Worm (Caenorhabditis elegans) whole organism, L4 larva: Measurements from ENCODE around the gene C06B3.7.

Experiments used
- F37D6.2 ChIP-seq: sonication (generic microtip); optimal IDR thresholded peaks from 2 replicates; lab custom pipeline; 2016; ENCODE audit warnings: mild to moderate bottlenecking, missing genetic modification characterization, missing compliant biosample characterization
- F49E8.2 ChIP-seq: sonication (generic microtip); optimal IDR thresholded peaks from 2 replicates; lab custom pipeline; 2016; ENCODE audit warnings: missing compliant biosample characterization, mild to moderate bottlenecking, missing genetic modification characterization, borderline replicate concordance
- Y48G9A.11 ChIP-seq: fragments of 200-800 bp; sonication (Bioruptor generic); IDR thresholded peaks from 2 replicates; pipeline ENCODE4 v1.3.6; 2022; ENCODE audit warnings: missing genetic modification reagents, missing genetic modification characterization, missing compliant biosample characterization
- Y5F2A.4 ChIP-seq: fragments of 200-800 bp; sonication (Bioruptor generic); optimal IDR thresholded peaks from 2 replicates; lab custom pipeline; 2018; ENCODE audit warnings: mild to moderate bottlenecking, missing genetic modification characterization, missing compliant biosample characterization
- ZK337.2 ChIP-seq: fragments of 200-800 bp; sonication (Bioruptor generic); IDR thresholded peaks from 2 replicates; pipeline ENCODE4 v1.3.6; 2022; ENCODE audit warnings: missing genetic modification reagents, missing genetic modification characterization, missing compliant biosample characterization
- aly-2 ChIP-seq: sonication (generic microtip); optimal IDR thresholded peaks from 2 replicates; lab custom pipeline; 2018; ENCODE audit warnings: missing biosample characterization, missing genetic modification characterization
- ama-1 ChIP-seq: fragments of 150-350 bp; optimal IDR thresholded peaks from 2 replicates; lab custom pipeline; 2014; ENCODE audit warnings: inconsistent platforms, mixed read lengths
- arid-1 ChIP-seq: fragments of 200-800 bp; sonication (Bioruptor generic); conservative IDR thresholded peaks from 2 replicates; pipeline ENCODE4 v1.3.6; 2022; ENCODE audit warnings: missing genetic modification reagents, missing genetic modification characterization, missing compliant biosample characterization
- ceh-44 ChIP-seq: fragments of 200-800 bp; sonication (Bioruptor generic); IDR thresholded peaks from 2 replicates; pipeline ENCODE4 v1.3.6; 2022; ENCODE audit warnings: missing genetic modification reagents, missing genetic modification characterization, missing compliant biosample characterization
- ceh-62 ChIP-seq: sonication (generic microtip); optimal IDR thresholded peaks from 2 replicates; lab custom pipeline; 2017; ENCODE audit warnings: missing biosample characterization, missing genetic modification characterization
- daf-16 ChIP-seq, 3 experiments: sonication (generic microtip); optimal IDR thresholded peaks; 2 replicates each; lab custom pipeline; 2016 to 2017; ENCODE audit warnings: missing genetic modification characterization in 3 of 3, missing genetic modification reagents in 3 of 3, mild to moderate bottlenecking in 2 of 3, missing compliant biosample characterization in 2 of 3, missing biosample characterization in 1 of 3, moderate library complexity in 1 of 3
- daf-19 ChIP-seq: fragments of 200-800 bp; sonication (Bioruptor generic); conservative IDR thresholded peaks from 2 replicates; pipeline ENCODE4 v1.3.6; 2022; ENCODE audit warnings: missing genetic modification characterization, missing compliant biosample characterization
- duxl-1 ChIP-seq: sonication (generic microtip); optimal IDR thresholded peaks from 2 replicates; lab custom pipeline; 2016; ENCODE audit warnings: mild to moderate bottlenecking, missing genetic modification characterization, moderate library complexity, missing compliant biosample characterization; ENCODE audit not compliant: poor library complexity
- dve-1 ChIP-seq: sonication (generic microtip); optimal IDR thresholded peaks from 2 replicates; lab custom pipeline; 2017; ENCODE audit warnings: antibody characterized with exemption, mild to moderate bottlenecking, missing genetic modification characterization, missing compliant biosample characterization; ENCODE audit not compliant: insufficient read depth
- fkh-10 ChIP-seq: fragments of 150-350 bp; optimal IDR thresholded peaks from 2 replicates; lab custom pipeline; 2014; ENCODE audit warnings: missing biosample characterization, missing genetic modification reagents, missing genetic modification characterization
- fos-1 ChIP-seq: fragments of 150-350 bp; optimal IDR thresholded peaks from 2 replicates; lab custom pipeline; 2014; ENCODE audit warnings: missing biosample characterization, missing genetic modification characterization
- gei-8 ChIP-seq: fragments of 200-800 bp; sonication (Bioruptor generic); optimal IDR thresholded peaks from 2 replicates; lab custom pipeline; 2018; ENCODE audit warnings: mild to moderate bottlenecking, missing genetic modification characterization, missing compliant biosample characterization
- hif-1 ChIP-seq, 2 experiments: sonication (generic microtip); optimal IDR thresholded peaks; 2 replicates each; lab custom pipeline; 2016 to 2017; ENCODE audit warnings: missing compliant biosample characterization in 2 of 2, missing genetic modification characterization in 2 of 2, missing genetic modification reagents in 2 of 2, missing genotype in 2 of 2, mild to moderate bottlenecking in 1 of 2
- hlh-30 ChIP-seq: sonication (generic microtip); optimal IDR thresholded peaks from 2 replicates; lab custom pipeline; 2017; ENCODE audit warnings: antibody characterized with exemption, mild to moderate bottlenecking, missing genetic modification characterization, missing compliant biosample characterization; ENCODE audit not compliant: insufficient read depth
- lin-15B ChIP-seq: fragments of 150-350 bp; sonication (generic microtip); optimal IDR thresholded peaks from 3 replicates; lab custom pipeline; 2014; ENCODE audit warnings: missing biosample characterization, missing genetic modification characterization
- lsy-2 ChIP-seq, 2 experiments: fragments of 150-350 bp in 1 of 2; sonication (generic microtip) in 1 of 2; optimal IDR thresholded peaks; 2 replicates each; lab custom pipeline; 2014 to 2017; ENCODE audit warnings: missing biosample characterization in 2 of 2, missing genetic modification characterization in 2 of 2
- madf-9 ChIP-seq: fragments of 200-800 bp; sonication (Bioruptor generic); conservative IDR thresholded peaks from 2 replicates; pipeline ENCODE4 v1.3.6; 2022; ENCODE audit warnings: missing genetic modification reagents, missing genetic modification characterization, missing compliant biosample characterization
- mdt-29 ChIP-seq: fragments of 200-800 bp; sonication (Bioruptor generic); IDR thresholded peaks from 2 replicates; pipeline ENCODE4 v1.3.6; 2022; ENCODE audit warnings: missing genetic modification reagents, missing genetic modification characterization, missing compliant biosample characterization
- mes-2 ChIP-seq: sonication (generic microtip); optimal IDR thresholded peaks from 2 replicates; lab custom pipeline; 2016; ENCODE audit warnings: missing genotype, mild to moderate bottlenecking, missing genetic modification characterization, missing compliant biosample characterization; ENCODE audit not compliant: poor library complexity, severe bottlenecking
- nhr-102 ChIP-seq: sonication (generic microtip); optimal IDR thresholded peaks from 2 replicates; lab custom pipeline; 2016; ENCODE audit warnings: mild to moderate bottlenecking, missing genetic modification characterization, moderate library complexity, missing compliant biosample characterization
- nhr-11 ChIP-seq: fragments of 150-350 bp; optimal IDR thresholded peaks from 2 replicates; lab custom pipeline; 2014; ENCODE audit warnings: missing biosample characterization, missing genetic modification characterization
- nhr-25 ChIP-seq: sonication (generic microtip); optimal IDR thresholded peaks from 2 replicates; lab custom pipeline; 2017; ENCODE audit warnings: missing genetic modification characterization, mild to moderate bottlenecking, missing compliant biosample characterization, antibody characterized with exemption, moderate library complexity, borderline replicate concordance; ENCODE audit not compliant: insufficient read depth
- nhr-42 ChIP-seq: fragments of 200-800 bp; sonication (Bioruptor generic); IDR thresholded peaks from 2 replicates; pipeline ENCODE4 v1.3.6; 2022; ENCODE audit warnings: missing genetic modification characterization, missing compliant biosample characterization
- nhr-48 ChIP-seq: sonication (generic microtip); optimal IDR thresholded peaks from 2 replicates; lab custom pipeline; 2016; ENCODE audit warnings: mild to moderate bottlenecking, missing genetic modification characterization, missing compliant biosample characterization
- rbr-2 ChIP-seq: sonication (generic microtip); optimal IDR thresholded peaks from 2 replicates; lab custom pipeline; 2016; ENCODE audit warnings: missing genotype, missing genetic modification characterization, missing compliant biosample characterization
- saeg-2 ChIP-seq: fragments of 200-800 bp; sonication (Bioruptor generic); IDR thresholded peaks from 2 replicates; pipeline ENCODE4 v1.3.6; 2022; ENCODE audit warnings: missing genetic modification reagents, missing genetic modification characterization, missing compliant biosample characterization
- sdz-12 ChIP-seq: fragments of 200-800 bp; sonication (Bioruptor generic); optimal IDR thresholded peaks from 2 replicates; lab custom pipeline; 2018; ENCODE audit warnings: mild to moderate bottlenecking, missing genetic modification characterization, missing compliant biosample characterization
- spr-1 ChIP-seq: sonication (generic microtip); optimal IDR thresholded peaks from 2 replicates; lab custom pipeline; 2016; ENCODE audit warnings: mild to moderate bottlenecking, missing genetic modification characterization, missing compliant biosample characterization
- tra-1 ChIP-seq: fragments of 200-800 bp; sonication (Bioruptor generic); IDR thresholded peaks from 2 replicates; pipeline ENCODE4 v1.3.6; 2022; ENCODE audit warnings: missing genetic modification reagents, missing genetic modification characterization, missing compliant biosample characterization
- unc-62 ChIP-seq, 3 experiments: fragments of 150-350 bp in 1 of 3; sonication (generic microtip); optimal IDR thresholded peaks in 2 of 3; peaks in 1 of 3; 1 replicate in 1 of 3; 2 replicates in 2 of 3; lab custom pipeline; 2014 to 2017; ENCODE audit warnings: missing biosample characterization in 3 of 3, missing genetic modification characterization in 3 of 3, missing genetic modification reagents in 3 of 3, missing genotype in 1 of 3
- zfp-3 ChIP-seq: fragments of 200-800 bp; sonication (Bioruptor generic); conservative IDR thresholded peaks from 2 replicates; pipeline ENCODE4 v1.3.6; 2022; ENCODE audit warnings: missing genetic modification reagents, missing genetic modification characterization, missing compliant biosample characterization
- zip-11 ChIP-seq: fragments of 200-800 bp; sonication (Bioruptor generic); IDR thresholded peaks from 2 replicates; pipeline ENCODE4 v1.3.6; 2022; ENCODE audit warnings: missing genetic modification characterization, missing compliant biosample characterization
- ztf-7 ChIP-seq: fragments of 150-350 bp; optimal IDR thresholded peaks from 2 replicates; lab custom pipeline; 2014; ENCODE audit warnings: missing biosample characterization, missing genetic modification characterization

C06B3.7 gene

DNA sequence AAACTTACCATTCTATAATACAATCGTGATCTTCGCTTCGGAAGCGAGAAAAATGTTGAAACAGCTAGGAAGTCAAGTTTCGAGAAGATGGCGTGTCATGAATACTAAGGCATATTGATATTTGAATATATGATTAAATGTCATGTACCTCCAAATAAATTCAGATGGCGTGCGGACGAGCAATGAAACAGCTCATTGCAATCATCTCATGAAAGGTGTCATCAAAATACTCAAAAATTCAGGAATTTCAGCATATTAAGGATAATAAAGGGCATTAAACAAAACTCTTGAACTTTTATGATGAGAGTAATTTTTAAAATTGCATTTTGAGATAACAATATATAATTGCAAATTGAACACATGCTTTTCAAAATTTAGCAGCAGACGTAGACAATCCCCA is 5.9 kb downstream of the C06B3.7 start, which contains the start of gene gcy-32:
Gene gcy-32, minus strand, starts transcription at position 101 of the 400 bp plus-strand sequence.
- TF ChIP-seq lsy-2 (tag; optimal IDR thresholded peaks at IDR 0.05; lab: Kevin White, UChicago) (no peak), madf-9 (GFP tag; lab: Robert Waterston, UW) (no peak), nhr-102 (tag; lab: Kevin White, UChicago) (no peak), daf-16 (GFP tag; optimal IDR thresholded peaks at IDR 0.05; lab: Kevin White, UChicago) (no peak), daf-16 (tag; optimal IDR thresholded peaks at IDR 0.05; lab: Kevin White, UChicago) (no peak), nhr-25 (no peak), hif-1 (tag; optimal IDR thresholded peaks at IDR 0.05; lab: Kevin White, UChicago) (no peak)
- TF ChIP-seq, all 104 proteins: peak for 0

- no peak for TF ChIP-seq rbr-2
- no peak for TF ChIP-seq ZK337.2 (GFP tag; lab: Robert Waterston, UW)
- TF ChIP-seq zip-11 (GFP tag; lab: Robert Waterston, UW) = no peak
- no peak for TF ChIP-seq aly-2 (tag; lab: Kevin White, UChicago)
- TF ChIP-seq F49E8.2 (tag; lab: Kevin White, UChicago) = no peak
- TF ChIP-seq nhr-48 (tag; lab: Kevin White, UChicago) = no peak
- no peak for TF ChIP-seq Y48G9A.11 (GFP tag; lab: Robert Waterston, UW)
- TF ChIP-seq saeg-2 (GFP tag; lab: Robert Waterston, UW) = no peak
- TF ChIP-seq dve-1 (tag; lab: Kevin White, UChicago) = no peak
Observed at ce11 chrV:13916196-13916595, 6.7 kb downstream of the C06B3.7 start, which contains the start of gene str-252. TSS of gene str-252 (plus strand) at chrV:13916496.

DNA sequence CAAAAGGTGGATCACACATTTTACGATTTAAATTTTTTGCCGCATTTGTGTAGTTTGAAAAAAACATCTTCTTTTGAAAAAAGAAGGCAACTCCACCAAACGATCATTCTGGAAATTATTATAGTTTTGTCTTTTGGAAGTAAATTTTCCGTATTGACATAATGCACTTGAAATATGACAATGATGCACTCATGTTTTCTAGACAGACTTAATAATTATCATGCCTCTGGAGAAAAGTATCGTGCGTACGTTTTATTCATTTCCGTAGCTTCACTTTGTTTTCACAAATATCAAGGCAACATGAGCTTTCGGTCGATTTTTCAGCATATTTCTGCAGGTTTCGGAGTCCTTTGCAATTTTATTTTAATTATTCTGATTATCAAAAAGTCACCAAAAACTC is 8.9 kb downstream of the C06B3.7 start, which contains the start of gene str-250:
Gene str-250, plus strand, starts transcription at position 301 of the 400 bp plus-strand sequence.
- TF ChIP-seq rbr-2 = no peak
- no peak for TF ChIP-seq mes-2 (tag; lab: Kevin White, UChicago)
- TF ChIP-seq duxl-1 (tag; lab: Kevin White, UChicago) = no peak
- no peak for TF ChIP-seq daf-19 (GFP tag; lab: Robert Waterston, UW)
- TF ChIP-seq Y5F2A.4 (GFP tag; lab: Kevin White, UChicago) = no peak
- no peak for TF ChIP-seq F49E8.2 (tag; lab: Kevin White, UChicago)
- TF ChIP-seq nhr-42 (GFP tag; lab: Robert Waterston, UW) = no peak
- TF ChIP-seq lin-15B (tag; lab: Kevin White, UChicago) = no peak
- TF ChIP-seq ztf-7 (tag; lab: Kevin White, UChicago) = no peak
- TF ChIP-seq zfp-3 (GFP tag; lab: Robert Waterston, UW) = no peak
- no peak for TF ChIP-seq nhr-25
- no peak for TF ChIP-seq unc-62 (GFP tag; optimal IDR thresholded peaks at IDR 0.05 in 1 of 2; lab: Kevin White, UChicago)
- TF ChIP-seq unc-62 (tag; optimal IDR thresholded peaks at IDR 0.05; lab: Kevin White, UChicago) = no peak
- no peak for TF ChIP-seq nhr-11 (tag; lab: Kevin White, UChicago)
- TF ChIP-seq zip-11 (GFP tag; lab: Robert Waterston, UW) = no peak
- TF ChIP-seq, all 104 proteins: peak for 0

ce11 chrV:13920730-13921129 is 11.2 kb downstream of the C06B3.7 start, which contains the start of gene srx-42:
TSS of gene srx-42 (plus strand) at chrV:13921030.
- no peak for TF ChIP-seq lin-15B (tag; lab: Kevin White, UChicago)
- TF ChIP-seq fkh-10 = no peak
- no peak for TF ChIP-seq ZK337.2 (GFP tag; lab: Robert Waterston, UW)
- TF ChIP-seq, all 104 proteins: peak for 0

- TF ChIP-seq spr-1 (tag; lab: Kevin White, UChicago) = no peak
- TF ChIP-seq F49E8.2 (tag; lab: Kevin White, UChicago) = no peak
- TF ChIP-seq ceh-44 (GFP tag; lab: Robert Waterston, UW) = no peak
- TF ChIP-seq gei-8 = no peak
- TF ChIP-seq fos-1 = no peak
- no peak for TF ChIP-seq unc-62 (GFP tag; optimal IDR thresholded peaks at IDR 0.05 in 1 of 2; lab: Kevin White, UChicago)
- no peak for TF ChIP-seq unc-62 (tag; optimal IDR thresholded peaks at IDR 0.05; lab: Kevin White, UChicago)
- no peak for TF ChIP-seq F37D6.2 (tag; lab: Kevin White, UChicago)
- TF ChIP-seq madf-9 (GFP tag; lab: Robert Waterston, UW) = no peak
- no peak for TF ChIP-seq ama-1 (lab: Kevin White, UChicago)
- no peak for TF ChIP-seq mes-2 (tag; lab: Kevin White, UChicago)
- no peak for TF ChIP-seq ceh-62 (tag; lab: Kevin White, UChicago)
- TF ChIP-seq mdt-29 (GFP tag; lab: Robert Waterston, UW) = no peak
- TF ChIP-seq tra-1 = no peak
- TF ChIP-seq arid-1 = no peak
- TF ChIP-seq sdz-12 (GFP tag; lab: Kevin White, UChicago) = no peak
- no peak for TF ChIP-seq nhr-25
- TF ChIP-seq hlh-30 (tag; lab: Kevin White, UChicago) = no peak
Observed at ce11 chrV:13923851-13924250, 14.4 kb downstream of the C06B3.7 start, which contains the start of gene srxa-11. TSS of gene srxa-11 (plus strand) at chrV:13924151.
